Worm (Caenorhabditis elegans): ENCODE measurements around the gene EGAP2.2.

- TF ChIP-seq snpc-4 (tag; optimal IDR thresholded peaks at IDR 0.05) = no peak
- TF ChIP-seq egl-27 (tag; optimal IDR thresholded peaks at IDR 0.05) = no peak
- TF ChIP-seq zag-1 (tag; optimal IDR thresholded peaks at IDR 0.05) = no peak
- no peak for TF ChIP-seq elt-1 (tag; optimal IDR thresholded peaks at IDR 0.05)
Measured at ce11 chrII:5194066-5194465, 35.6 kb upstream of the EGAP2.2 start, which contains the start of gene msp-49.
